Worm (Caenorhabditis elegans) whole organism, mixed stage, embryonic: ENCODE measurements around the gene skr-7.

Experiments
- M03D4.4 ChIP-seq: sonication (generic microtip); optimal IDR thresholded peaks from 2 replicates; lab custom pipeline; 2017; ENCODE audit warnings: mild to moderate bottlenecking, missing genetic modification characterization, missing compliant biosample characterization
- bed-3 ChIP-seq: fragments of 200-800 bp; sonication (Bioruptor generic); optimal IDR thresholded peaks from 3 replicates; lab custom pipeline; 2018; ENCODE audit warnings: mild to moderate bottlenecking, missing genetic modification characterization, moderate library complexity, missing compliant biosample characterization
- ceh-43 ChIP-seq: fragments of 200-800 bp; sonication (Bioruptor generic); optimal IDR thresholded peaks from 2 replicates; lab custom pipeline; 2018; ENCODE audit warnings: mild to moderate bottlenecking, missing genetic modification characterization, moderate library complexity, missing compliant biosample characterization
- ceh-83 ChIP-seq: fragments of 200-800 bp; sonication (Bioruptor generic); optimal IDR thresholded peaks from 2 replicates; lab custom pipeline; 2018; ENCODE audit warnings: mild to moderate bottlenecking, missing genetic modification characterization, missing compliant biosample characterization
- ces-1 ChIP-seq: fragments of 150-350 bp; optimal IDR thresholded peaks from 2 replicates; lab custom pipeline; 2014; ENCODE audit warnings: missing biosample characterization, missing genetic modification reagents, missing genetic modification characterization
- cnd-1 ChIP-seq: fragments of 200-800 bp; sonication (Bioruptor generic); optimal IDR thresholded peaks from 2 replicates; lab custom pipeline; 2018; ENCODE audit warnings: mild to moderate bottlenecking, missing genetic modification characterization, missing compliant biosample characterization
- drap-1 ChIP-seq: fragments of 200-800 bp; sonication (Bioruptor generic); optimal IDR thresholded peaks from 3 replicates; lab custom pipeline; 2018; ENCODE audit warnings: mild to moderate bottlenecking, missing genetic modification characterization, missing compliant biosample characterization
- elt-1 ChIP-seq: sonication (generic microtip); optimal IDR thresholded peaks from 2 replicates; lab custom pipeline; 2017; ENCODE audit warnings: missing genetic modification characterization, mild to moderate bottlenecking, missing compliant biosample characterization, antibody characterized with exemption, moderate library complexity, borderline replicate concordance; ENCODE audit not compliant: insufficient read depth
- elt-3 ChIP-seq: fragments of 150-350 bp; optimal IDR thresholded peaks from 2 replicates; lab custom pipeline; 2014; ENCODE audit warnings: missing biosample characterization, missing genetic modification characterization
- hlh-1 ChIP-seq: fragments of 150-350 bp; optimal IDR thresholded peaks from 2 replicates; lab custom pipeline; 2014; ENCODE audit warnings: missing biosample characterization, missing genetic modification reagents, missing genetic modification characterization
- lin-13 ChIP-seq: fragments of 150-350 bp; optimal IDR thresholded peaks from 2 replicates; lab custom pipeline; 2014; ENCODE audit warnings: missing biosample characterization, missing genetic modification characterization
- lin-32 ChIP-seq: fragments of 200-800 bp; sonication (Bioruptor generic); optimal IDR thresholded peaks from 2 replicates; lab custom pipeline; 2018; ENCODE audit warnings: mild to moderate bottlenecking, missing genetic modification characterization, missing compliant biosample characterization
- lsy-2 ChIP-seq: fragments of 150-350 bp; optimal IDR thresholded peaks from 2 replicates; lab custom pipeline; 2014; ENCODE audit warnings: missing biosample characterization, missing genetic modification characterization
- mab-5 ChIP-seq: fragments of 150-350 bp; optimal IDR thresholded peaks from 2 replicates; lab custom pipeline; 2014; ENCODE audit warnings: missing biosample characterization, missing genetic modification characterization
- mep-1 ChIP-seq: fragments of 150-350 bp; optimal IDR thresholded peaks from 2 replicates; lab custom pipeline; 2017; ENCODE audit warnings: missing biosample characterization, missing genetic modification reagents, missing genetic modification characterization, inconsistent platforms
- mls-2 ChIP-seq: sonication (generic microtip); optimal IDR thresholded peaks from 2 replicates; lab custom pipeline; 2016; ENCODE audit warnings: mild to moderate bottlenecking, missing genetic modification characterization, moderate library complexity, missing compliant biosample characterization
- nhr-12 ChIP-seq: fragments of 150-350 bp; optimal IDR thresholded peaks from 2 replicates; lab custom pipeline; 2014; ENCODE audit warnings: missing biosample characterization, missing genetic modification characterization
- nhr-2 ChIP-seq: fragments of 150-350 bp; optimal IDR thresholded peaks from 2 replicates; lab custom pipeline; 2014; ENCODE audit warnings: missing biosample characterization, missing genetic modification characterization
- nhr-237 ChIP-seq: fragments of 150-350 bp; optimal IDR thresholded peaks from 2 replicates; lab custom pipeline; 2014; ENCODE audit warnings: missing biosample characterization, missing genetic modification characterization
- nhr-28 ChIP-seq: fragments of 150-350 bp; optimal IDR thresholded peaks from 2 replicates; lab custom pipeline; 2014; ENCODE audit warnings: missing biosample characterization, missing genetic modification characterization
- nhr-76 ChIP-seq: sonication (generic microtip); optimal IDR thresholded peaks from 2 replicates; lab custom pipeline; 2017; ENCODE audit warnings: missing biosample characterization, missing genetic modification characterization
- sem-2 ChIP-seq: fragments of 200-800 bp; sonication (Bioruptor generic); optimal IDR thresholded peaks from 2 replicates; lab custom pipeline; 2018; ENCODE audit warnings: mild to moderate bottlenecking, missing genetic modification characterization, missing compliant biosample characterization
- snpc-4 ChIP-seq: fragments of 150-350 bp; optimal IDR thresholded peaks from 2 replicates; lab custom pipeline; 2014; ENCODE audit warnings: missing biosample characterization, missing genetic modification characterization
- sptf-1 ChIP-seq: sonication (generic microtip); optimal IDR thresholded peaks from 2 replicates; lab custom pipeline; 2017; ENCODE audit warnings: mild to moderate bottlenecking, missing genetic modification characterization, moderate library complexity, missing compliant biosample characterization
- tbx-8 ChIP-seq: fragments of 200-800 bp; sonication (Bioruptor generic); optimal IDR thresholded peaks from 2 replicates; lab custom pipeline; 2018; ENCODE audit warnings: mild to moderate bottlenecking, missing genetic modification characterization, moderate library complexity, missing compliant biosample characterization
- unc-120 ChIP-seq: sonication (generic microtip); optimal IDR thresholded peaks from 2 replicates; lab custom pipeline; 2017; ENCODE audit warnings: missing genetic modification characterization, missing compliant biosample characterization; ENCODE audit not compliant: poor library complexity, severe bottlenecking
- unc-39 ChIP-seq: fragments of 150-350 bp; optimal IDR thresholded peaks from 2 replicates; lab custom pipeline; 2014; ENCODE audit warnings: missing biosample characterization, missing genetic modification characterization
- unc-62 ChIP-seq: fragments of 150-350 bp; optimal IDR thresholded peaks from 2 replicates; lab custom pipeline; 2014; ENCODE audit warnings: missing biosample characterization, missing genetic modification reagents, missing genetic modification characterization
- ztf-11 ChIP-seq: fragments of 150-350 bp; optimal IDR thresholded peaks from 2 replicates; lab custom pipeline; 2014; ENCODE audit warnings: missing biosample characterization, missing genetic modification characterization

Gene skr-7

DNA sequence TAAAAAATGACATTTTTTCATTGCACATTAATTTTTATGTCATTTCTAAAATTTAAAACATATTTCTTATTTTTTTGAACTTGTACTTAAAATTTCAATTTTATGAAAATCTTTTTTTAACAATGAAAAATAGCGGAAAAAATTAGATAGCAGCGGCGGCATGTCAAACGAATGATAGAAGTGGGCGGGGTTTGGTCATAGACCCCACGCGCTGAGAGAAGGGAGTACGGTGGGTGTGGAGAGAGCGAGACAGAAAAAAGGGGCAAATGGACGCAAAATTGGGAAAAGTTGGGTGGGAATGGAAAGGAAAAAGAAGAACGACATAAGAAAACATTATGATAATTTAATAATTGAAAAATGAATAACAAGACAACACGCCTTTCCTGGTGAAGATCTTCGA lies 34.3 kb upstream of the skr-7 start:
- TF ChIP-seq snpc-4 (tag; lab: Kevin White, UChicago) (no peak), unc-39 (tag; lab: Kevin White, UChicago) (no peak), lsy-2 (peak; percentile 21)

DNA sequence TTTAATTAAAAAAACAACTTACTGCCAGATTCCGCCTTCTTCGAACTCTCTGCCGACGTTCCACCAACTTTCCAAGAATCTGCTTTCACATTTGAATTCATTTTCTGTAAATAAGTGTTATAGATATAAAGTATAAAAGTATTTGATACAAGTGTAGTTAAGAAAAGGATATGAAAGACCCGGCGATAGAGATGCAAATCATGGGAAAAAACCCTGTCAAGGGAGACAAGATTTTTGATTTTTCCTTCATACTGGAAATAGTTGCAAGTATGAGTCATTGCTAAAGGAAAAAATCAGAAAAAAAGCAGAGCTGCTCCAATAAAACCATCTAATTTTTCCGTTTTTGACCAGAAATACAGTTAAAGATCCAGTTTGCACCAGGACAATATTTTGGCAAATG lies 26.0 kb upstream of the skr-7 start, which contains the start of gene F13A2.3:
F13A2.3 (minus strand) TSS at position 101 of the 400 bp plus-strand sequence.
- TF ChIP-seq sptf-1 (tag; lab: Kevin White, UChicago) (no peak), bed-3 (GFP tag; lab: Kevin White, UChicago) (no peak), sem-2 (GFP tag; lab: Kevin White, UChicago) (no peak), unc-120 (tag; lab: Kevin White, UChicago) (no peak), nhr-28 (tag; lab: Kevin White, UChicago) (no peak), mep-1 (tag; lab: Kevin White, UChicago) (no peak), nhr-76 (tag; lab: Kevin White, UChicago) (no peak), M03D4.4 (tag; lab: Kevin White, UChicago) (no peak), lin-13 (tag; lab: Kevin White, UChicago) (no peak), ceh-43 (GFP tag; lab: Kevin White, UChicago) (no peak), unc-62 (no peak), mls-2 (no peak), elt-1 (tag; lab: Kevin White, UChicago) (no peak), nhr-2 (no peak), nhr-12 (no peak), ztf-11 (tag; lab: Kevin White, UChicago) (no peak), ceh-83 (GFP tag; lab: Kevin White, UChicago) (no peak)

DNA sequence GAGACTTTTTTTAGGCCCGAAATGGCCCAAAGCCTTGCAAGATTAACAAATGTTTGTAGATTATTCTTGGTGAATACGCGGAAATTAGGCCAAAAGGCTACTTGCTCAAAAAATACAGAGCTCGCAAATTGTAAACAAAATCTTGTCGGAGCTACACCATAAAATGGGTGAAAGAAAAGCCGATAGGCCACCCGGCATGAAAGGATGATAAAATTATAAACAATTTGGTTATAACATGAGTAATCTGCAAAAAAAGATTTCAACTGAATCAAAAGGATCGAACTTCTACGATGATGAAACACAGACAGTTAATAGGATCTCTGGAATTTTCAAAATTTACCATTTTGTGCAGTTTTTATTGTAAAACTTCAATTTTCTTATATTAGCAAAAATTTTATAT lies 24.1 kb upstream of the skr-7 start:
- no peak for TF ChIP-seq ceh-83 (GFP tag; lab: Kevin White, UChicago)
- TF ChIP-seq lsy-2, result no peak
- TF ChIP-seq ces-1 (GFP tag; lab: Kevin White, UChicago), result no peak
- no peak for TF ChIP-seq mls-2
- no peak for TF ChIP-seq nhr-237 (tag; lab: Kevin White, UChicago)
- no peak for TF ChIP-seq M03D4.4 (tag; lab: Kevin White, UChicago)
- no peak for TF ChIP-seq mab-5 (tag; lab: Kevin White, UChicago)
- TF ChIP-seq elt-3 (tag; lab: Kevin White, UChicago), result no peak
- TF ChIP-seq nhr-12, result no peak
- no peak for TF ChIP-seq lin-32 (GFP tag; lab: Kevin White, UChicago)
- no peak for TF ChIP-seq snpc-4 (tag; lab: Kevin White, UChicago)
- no peak for TF ChIP-seq sptf-1 (tag; lab: Kevin White, UChicago)

DNA sequence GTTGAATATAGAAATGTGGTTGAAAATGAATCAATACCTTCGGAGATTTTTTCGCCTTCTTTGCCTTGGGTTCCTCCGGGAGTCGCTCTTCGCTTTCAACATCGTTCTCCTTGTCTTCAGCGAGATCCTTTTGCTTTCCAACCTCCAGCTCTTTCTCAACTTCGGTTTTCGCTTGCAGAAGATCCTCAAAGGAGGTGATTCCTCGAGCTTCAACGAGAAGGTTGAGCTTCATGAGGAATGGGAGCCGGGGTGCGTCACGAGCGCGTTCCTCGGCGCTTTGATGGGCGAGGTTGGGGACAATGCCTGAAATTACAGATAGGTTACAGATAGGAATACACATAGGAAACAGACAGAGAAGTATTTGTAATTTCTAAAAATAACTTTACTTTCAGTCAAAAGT lies 23.3 kb upstream of the skr-7 start:
- TF ChIP-seq nhr-28 (tag; lab: Kevin White, UChicago) (no peak), drap-1 (GFP tag; lab: Kevin White, UChicago) (no peak), mab-5 (tag; lab: Kevin White, UChicago) (no peak), nhr-2 (no peak), elt-3 (tag; lab: Kevin White, UChicago) (no peak), bed-3 (GFP tag; lab: Kevin White, UChicago) (no peak), cnd-1 (no peak), mep-1 (tag; lab: Kevin White, UChicago) (no peak), M03D4.4 (tag; lab: Kevin White, UChicago) (no peak), hlh-1 (tag; lab: Kevin White, UChicago) (no peak), tbx-8 (GFP tag; lab: Kevin White, UChicago) (no peak), ces-1 (GFP tag; lab: Kevin White, UChicago) (no peak)
- TF ChIP-seq, all 35 proteins: peak for 0

DNA sequence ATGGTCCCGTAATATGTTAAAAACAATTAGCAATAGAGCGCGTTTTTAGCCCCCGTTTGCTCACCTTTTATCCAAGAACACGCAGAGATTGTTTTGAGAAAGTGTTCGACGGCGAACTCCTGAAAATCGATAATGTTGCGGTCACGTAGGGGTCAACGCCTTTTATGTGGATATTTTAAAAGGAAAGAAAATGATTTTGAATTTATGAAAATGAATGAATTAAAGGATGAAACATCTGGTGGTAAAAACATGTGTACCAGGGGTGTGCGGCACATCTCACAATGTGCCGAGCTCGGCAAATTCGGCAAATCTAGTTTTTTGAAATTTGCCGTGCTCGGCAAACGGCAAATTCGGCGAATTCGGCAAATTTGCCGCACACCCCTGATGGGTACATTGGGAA lies 22.1 kb upstream of the skr-7 start, which contains the start of gene F13A2.4:
F13A2.4 (minus strand) TSS at position 101 of the 400 bp plus-strand sequence.
- TF ChIP-seq ces-1 (GFP tag; lab: Kevin White, UChicago) (no peak), nhr-237 (tag; lab: Kevin White, UChicago) (no peak), snpc-4 (tag; lab: Kevin White, UChicago) (no peak), elt-1 (tag; lab: Kevin White, UChicago) (no peak), cnd-1 (no peak), M03D4.4 (tag; lab: Kevin White, UChicago) (no peak), lin-32 (GFP tag; lab: Kevin White, UChicago) (no peak), unc-62 (no peak), drap-1 (GFP tag; lab: Kevin White, UChicago) (no peak), ceh-43 (GFP tag; lab: Kevin White, UChicago) (no peak)
